Fruit fly (Drosophila melanogaster) whole organism, prepupa: ENCODE results near the gene CG6602.

Experiments
- Blimp-1 ChIP-seq: fragments of 200-800 bp; sonication (Bioruptor generic); optimal IDR thresholded peaks from 3 replicates; lab custom pipeline; 2017; ENCODE audit warnings: missing biosample characterization, missing genetic modification characterization, mild to moderate bottlenecking, moderate library complexity, missing genetic modification reagents
- CG10631 ChIP-seq: fragments of 200-800 bp; sonication (Bioruptor generic); optimal IDR thresholded peaks from 2 replicates; lab custom pipeline; 2016; ENCODE audit warnings: missing biosample characterization, missing genetic modification characterization
- CG10669 ChIP-seq: fragments of 200-800 bp; sonication (Bioruptor generic); optimal IDR thresholded peaks from 3 replicates; lab custom pipeline; 2018; ENCODE audit warnings: missing biosample characterization, mild to moderate bottlenecking, missing genetic modification characterization, moderate library complexity
- CG11762 ChIP-seq: fragments of 200-800 bp; sonication (Bioruptor generic); optimal IDR thresholded peaks from 3 replicates; lab custom pipeline; 2016; ENCODE audit warnings: missing biosample characterization, missing genetic modification characterization; ENCODE audit not compliant: insufficient read depth
- CG11902 ChIP-seq: fragments of 200-800 bp; sonication (Bioruptor generic); optimal IDR thresholded peaks from 3 replicates; lab custom pipeline; 2016; ENCODE audit warnings: missing biosample characterization, missing genetic modification characterization
- CG15336 ChIP-seq: fragments of 200-800 bp; sonication (Bioruptor generic); IDR thresholded peaks from 2 replicates; pipeline ENCODE4 v1.3.6; 2022; ENCODE audit warnings: missing biosample characterization, missing genetic modification characterization
- CG1621 ChIP-seq: fragments of 200-800 bp; sonication (Bioruptor generic); optimal IDR thresholded peaks from 3 replicates; lab custom pipeline; 2018; ENCODE audit warnings: missing biosample characterization, mild to moderate bottlenecking, missing genetic modification characterization
- CG16779 ChIP-seq: fragments of 200-800 bp; sonication (Bioruptor generic); optimal IDR thresholded peaks from 3 replicates; lab custom pipeline; 2017; ENCODE audit warnings: missing biosample characterization, mild to moderate bottlenecking, missing genetic modification characterization
- CG3032 ChIP-seq: fragments of 200-800 bp; optimal IDR thresholded peaks from 2 replicates; lab custom pipeline; 2019; ENCODE audit warnings: missing biosample characterization, mild to moderate bottlenecking, missing genetic modification characterization, moderate library complexity
- CG31627 ChIP-seq: fragments of 200-800 bp; sonication (Bioruptor generic); optimal IDR thresholded peaks from 3 replicates; lab custom pipeline; 2016; ENCODE audit warnings: missing biosample characterization, missing genetic modification characterization
- CG32006 ChIP-seq: fragments of 200-800 bp; sonication (Bioruptor generic); optimal IDR thresholded peaks from 3 replicates; lab custom pipeline; 2017; ENCODE audit warnings: missing biosample characterization, mild to moderate bottlenecking, missing genetic modification characterization
- CG34406 ChIP-seq: fragments of 200-800 bp; sonication (Bioruptor generic); optimal IDR thresholded peaks from 3 replicates; lab custom pipeline; 2016; ENCODE audit warnings: missing biosample characterization, missing genetic modification characterization
- CG3919 ChIP-seq: fragments of 200-800 bp; sonication (Bioruptor generic); optimal IDR thresholded peaks from 3 replicates; lab custom pipeline; 2016; ENCODE audit warnings: missing biosample characterization, missing genetic modification characterization
- CG4318 ChIP-seq: fragments of 200-800 bp; sonication (Bioruptor generic); optimal IDR thresholded peaks from 3 replicates; lab custom pipeline; 2017; ENCODE audit warnings: missing biosample characterization, mild to moderate bottlenecking, missing genetic modification characterization
- CG6163 ChIP-seq: fragments of 200-800 bp; sonication (Bioruptor generic); IDR thresholded peaks from 3 replicates; pipeline ENCODE4 v1.3.6; 2022; ENCODE audit warnings: missing biosample characterization, missing genetic modification characterization
- CG6276 ChIP-seq: fragments of 200-800 bp; sonication (Bioruptor generic); optimal IDR thresholded peaks from 2 replicates; lab custom pipeline; 2017; ENCODE audit warnings: missing biosample characterization, mild to moderate bottlenecking, missing genetic modification characterization
- CG6792 ChIP-seq: fragments of 200-800 bp; sonication (Bioruptor generic); optimal IDR thresholded peaks from 3 replicates; lab custom pipeline; 2016; ENCODE audit warnings: missing biosample characterization, missing genetic modification characterization
- CG6808 ChIP-seq: fragments of 200-800 bp; sonication (Bioruptor generic); optimal IDR thresholded peaks from 3 replicates; lab custom pipeline; 2017; ENCODE audit warnings: missing biosample characterization, missing genetic modification characterization, mild to moderate bottlenecking, moderate library complexity, missing genetic modification reagents
- CG6854 ChIP-seq: fragments of 200-800 bp; sonication (Bioruptor generic); optimal IDR thresholded peaks from 2 replicates; lab custom pipeline; 2017; ENCODE audit warnings: missing biosample characterization, mild to moderate bottlenecking, missing genetic modification characterization
- CG7368 ChIP-seq: fragments of 200-800 bp; sonication (Bioruptor generic); optimal IDR thresholded peaks from 3 replicates; lab custom pipeline; 2016; ENCODE audit warnings: missing biosample characterization, missing genetic modification characterization
- CG8319 ChIP-seq: fragments of 200-800 bp; sonication (Bioruptor generic); optimal IDR thresholded peaks from 3 replicates; lab custom pipeline; 2016; ENCODE audit warnings: missing biosample characterization, missing genetic modification characterization
- CG9139 ChIP-seq: fragments of 200-800 bp; sonication (Bioruptor generic); optimal IDR thresholded peaks from 3 replicates; lab custom pipeline; 2017; ENCODE audit warnings: missing biosample characterization, mild to moderate bottlenecking, missing genetic modification characterization
- Eip75B ChIP-seq: fragments of 200-800 bp; sonication (Bioruptor generic); optimal IDR thresholded peaks from 3 replicates; lab custom pipeline; 2016; ENCODE audit warnings: missing biosample characterization, missing genetic modification characterization
- Eip78C ChIP-seq: fragments of 200-800 bp; sonication (Bioruptor generic); peaks from one replicate; lab custom pipeline; 2016; ENCODE audit warnings: missing biosample characterization, missing genetic modification characterization
- Eip93F ChIP-seq: fragments of 200-800 bp; sonication (Bioruptor generic); optimal IDR thresholded peaks from 2 replicates; lab custom pipeline; 2016; ENCODE audit warnings: missing biosample characterization, mild to moderate bottlenecking, missing genetic modification characterization
- Ets21C ChIP-seq: fragments of 200-800 bp; sonication (Bioruptor generic); optimal IDR thresholded peaks from 3 replicates; lab custom pipeline; 2016; ENCODE audit warnings: missing biosample characterization, missing genetic modification characterization
- Ets96B ChIP-seq: fragments of 200-800 bp; optimal IDR thresholded peaks from 2 replicates; lab custom pipeline; 2019; ENCODE audit warnings: missing biosample characterization, mild to moderate bottlenecking, missing genetic modification characterization, moderate library complexity
- Gug ChIP-seq: fragments of 200-800 bp; sonication (Bioruptor generic); IDR thresholded peaks from 2 replicates; pipeline ENCODE4 v1.3.6; 2022; ENCODE audit warnings: missing biosample characterization, missing genetic modification characterization
- Hr39 ChIP-seq: fragments of 200-800 bp; sonication (Bioruptor generic); optimal IDR thresholded peaks from 2 replicates; lab custom pipeline; 2016; ENCODE audit warnings: missing biosample characterization, missing genetic modification characterization
- Hr4 ChIP-seq: fragments of 200-800 bp; sonication (Bioruptor generic); optimal IDR thresholded peaks from 3 replicates; lab custom pipeline; 2016; ENCODE audit warnings: missing biosample characterization, missing genetic modification characterization
- Lpt ChIP-seq: fragments of 200-800 bp; sonication (Bioruptor generic); optimal IDR thresholded peaks from 3 replicates; lab custom pipeline; 2016; ENCODE audit warnings: missing biosample characterization, missing genetic modification characterization
- Met ChIP-seq: fragments of 200-800 bp; sonication (Bioruptor generic); optimal IDR thresholded peaks from 3 replicates; lab custom pipeline; 2016; ENCODE audit warnings: missing biosample characterization, missing genetic modification characterization
- OdsH ChIP-seq: fragments of 200-800 bp; sonication (Bioruptor generic); optimal IDR thresholded peaks from 3 replicates; lab custom pipeline; 2016; ENCODE audit warnings: missing biosample characterization, missing genetic modification characterization
- Smox ChIP-seq: fragments of 200-800 bp; sonication (Bioruptor generic); optimal IDR thresholded peaks from 3 replicates; lab custom pipeline; 2016; ENCODE audit warnings: missing biosample characterization, missing genetic modification characterization
- Sox102F ChIP-seq: fragments of 200-800 bp; sonication (Bioruptor generic); optimal IDR thresholded peaks from 2 replicates; lab custom pipeline; 2016; ENCODE audit warnings: missing biosample characterization, mild to moderate bottlenecking, missing genetic modification characterization
- Sox14 ChIP-seq: fragments of 200-800 bp; sonication (Bioruptor generic); optimal IDR thresholded peaks from 3 replicates; lab custom pipeline; 2016; ENCODE audit warnings: missing biosample characterization, missing genetic modification characterization
- achi ChIP-seq: fragments of 200-800 bp; sonication (Bioruptor generic); optimal IDR thresholded peaks from 3 replicates; lab custom pipeline; 2016; ENCODE audit warnings: missing biosample characterization, missing genetic modification characterization
- acj6 ChIP-seq: fragments of 200-800 bp; sonication (Bioruptor generic); optimal IDR thresholded peaks from 3 replicates; lab custom pipeline; 2016; ENCODE audit warnings: missing biosample characterization, missing genetic modification characterization
- cyc ChIP-seq: fragments of 200-800 bp; sonication (Bioruptor generic); optimal IDR thresholded peaks from 3 replicates; lab custom pipeline; 2016; ENCODE audit warnings: missing biosample characterization, missing genetic modification characterization
- dac ChIP-seq: fragments of 200-800 bp; sonication (Bioruptor generic); optimal IDR thresholded peaks from 2 replicates; lab custom pipeline; 2017; ENCODE audit warnings: missing biosample characterization, mild to moderate bottlenecking, missing genetic modification characterization
- dsx ChIP-seq: fragments of 200-800 bp; optimal IDR thresholded peaks from 3 replicates; lab custom pipeline; 2019; ENCODE audit warnings: missing biosample characterization, mild to moderate bottlenecking, missing genetic modification characterization, moderate library complexity; ENCODE audit not compliant: poor library complexity, severe bottlenecking
- eg ChIP-seq: fragments of 200-800 bp; sonication (Bioruptor generic); IDR thresholded peaks from 3 replicates; pipeline ENCODE4 v1.3.6; 2022; ENCODE audit warnings: missing biosample characterization, missing genetic modification characterization
- esn ChIP-seq: fragments of 200-800 bp; sonication (Bioruptor generic); optimal IDR thresholded peaks from 2 replicates; lab custom pipeline; 2016; ENCODE audit warnings: missing biosample characterization, mild to moderate bottlenecking, missing genetic modification characterization, moderate library complexity
- fd59A ChIP-seq: fragments of 200-800 bp; sonication (Bioruptor generic); optimal IDR thresholded peaks from 2 replicates; lab custom pipeline; 2017; ENCODE audit warnings: missing biosample characterization, mild to moderate bottlenecking, missing genetic modification characterization, missing genetic modification reagents
- fd85E ChIP-seq: fragments of 200-800 bp; sonication (Bioruptor generic); optimal IDR thresholded peaks from 3 replicates; lab custom pipeline; 2016; ENCODE audit warnings: missing biosample characterization, missing genetic modification characterization
- fkh ChIP-seq: fragments of 200-800 bp; sonication (Bioruptor generic); optimal IDR thresholded peaks from 3 replicates; lab custom pipeline; 2017; ENCODE audit warnings: missing biosample characterization, mild to moderate bottlenecking, missing genetic modification characterization, moderate library complexity
- net ChIP-seq: fragments of 200-800 bp; sonication (Bioruptor generic); optimal IDR thresholded peaks from 3 replicates; lab custom pipeline; 2016; ENCODE audit warnings: missing biosample characterization, missing genetic modification characterization
- pdm3 ChIP-seq: fragments of 200-800 bp; sonication (Bioruptor generic); optimal IDR thresholded peaks from 3 replicates; lab custom pipeline; 2016; ENCODE audit warnings: missing biosample characterization, missing genetic modification characterization
- ss ChIP-seq, 2 experiments: fragments of 200-800 bp; sonication (Bioruptor generic); optimal IDR thresholded peaks; 2 replicates in 1 of 2; 3 replicates in 1 of 2; lab custom pipeline; 2017 to 2018; ENCODE audit warnings: mild to moderate bottlenecking in 2 of 2, missing biosample characterization in 2 of 2, missing genetic modification characterization in 2 of 2, moderate library complexity in 1 of 2
- svp ChIP-seq: fragments of 200-800 bp; sonication (Bioruptor generic); peaks from one replicate; lab custom pipeline; 2016; ENCODE audit warnings: missing biosample characterization, missing genetic modification characterization
- topi ChIP-seq: fragments of 200-800 bp; sonication (Bioruptor generic); optimal IDR thresholded peaks from 3 replicates; lab custom pipeline; 2016; ENCODE audit warnings: missing biosample characterization, missing genetic modification characterization
- vri ChIP-seq: fragments of 200-800 bp; sonication (Bioruptor generic); optimal IDR thresholded peaks from 3 replicates; lab custom pipeline; 2016; ENCODE audit warnings: missing biosample characterization, mild to moderate bottlenecking, missing genetic modification characterization

Gene CG6602

DNA sequence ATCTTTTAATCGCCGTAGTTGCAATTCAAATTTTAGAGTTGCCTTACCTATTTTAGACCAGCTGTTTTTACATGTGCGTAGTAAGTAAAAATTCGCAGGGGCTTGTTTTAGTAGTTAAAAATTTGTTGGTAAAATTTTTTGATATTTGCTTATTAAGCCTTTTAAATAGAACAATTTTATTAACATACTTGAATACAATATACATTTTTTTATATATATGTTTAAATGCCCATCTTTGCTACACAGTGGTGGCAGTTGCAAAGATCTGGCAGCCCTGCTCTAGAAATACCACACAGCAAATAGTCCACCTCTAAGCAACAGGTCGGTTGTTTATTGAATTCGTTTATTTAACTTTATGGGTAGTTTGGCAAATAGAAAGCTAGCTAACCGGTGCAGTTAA lies 22.8 kb downstream of the CG6602 start, which contains the start of the genes CG10467 and loj:
Gene CG10467 (minus strand): TSS at position 51 of the 400 bp plus-strand sequence.
Gene loj (plus strand): TSS at position 291 of the 400 bp plus-strand sequence.
- TF ChIP-seq svp (GFP tag; lab: Kevin White, UChicago) (peak; percentile 88), CG6792 (GFP tag; lab: Kevin White, UChicago) (peak; percentile 83), CG16779 (tag; lab: Kevin White, UChicago) (no peak), fkh (GFP tag; lab: Kevin White, UChicago) (peak; percentile 83), Eip78C (peak; percentile 94), OdsH (GFP tag; lab: Kevin White, UChicago) (peak; percentile 96), CG31627 (GFP tag; lab: Kevin White, UChicago) (peak; percentile 92), Sox14 (GFP tag; lab: Kevin White, UChicago) (peak; percentile 81), Ets96B (tag; lab: Kevin White, UChicago) (peak; percentile 89), CG1621 (peak; percentile 76), eg (peak; percentile 94), CG6276 (GFP tag; lab: Kevin White, UChicago) (peak; percentile 52), achi (GFP tag; lab: Kevin White, UChicago) (peak; percentile 91), CG10669 (GFP tag; lab: Kevin White, UChicago) (peak; percentile 89), Lpt (GFP tag; lab: Kevin White, UChicago) (peak; percentile 82), Blimp-1 (GFP tag; lab: Kevin White, UChicago) (peak; percentile 65), CG7368 (GFP tag; lab: Kevin White, UChicago) (peak; percentile 84), topi (GFP tag; lab: Kevin White, UChicago) (peak; percentile 80), fd85E (GFP tag; lab: Kevin White, UChicago) (peak; percentile 40), CG32006 (GFP tag; lab: Kevin White, UChicago) (peak; percentile 92), Eip75B (peak; percentile 65), Met (GFP tag; lab: Kevin White, UChicago) (peak; percentile 87), Ets21C (GFP tag; lab: Kevin White, UChicago) (peak; percentile 85), pdm3 (GFP tag; lab: Kevin White, UChicago) (peak; percentile 92), CG4318 (peak; percentile 92), CG3032 (peak; percentile 92), net (GFP tag; lab: Kevin White, UChicago) (peak; percentile 87), Hr4 (peak; percentile 90), acj6 (GFP tag; lab: Kevin White, UChicago) (peak; percentile 94), Gug (GFP tag; lab: Robert Waterston, UW) (peak; percentile 91), dsx (GFP tag; lab: Kevin White, UChicago) (peak; percentile 82), esn (peak; percentile 89), CG6163 (GFP tag; lab: Robert Waterston, UW) (peak; percentile 94), CG8319 (GFP tag; lab: Kevin White, UChicago) (peak; percentile 85), CG34406 (GFP tag; lab: Kevin White, UChicago) (peak; percentile 90), CG3919 (GFP tag; lab: Kevin White, UChicago) (peak; percentile 91), fd59A (GFP tag; lab: Kevin White, UChicago) (peak; percentile 80), ss (GFP tag; optimal IDR thresholded peaks at IDR 0.05; lab: Kevin White, UChicago) (peak in 1 of 2 experiments; percentile 53), dac (peak; percentile 78), CG6854 (GFP tag; lab: Kevin White, UChicago) (no peak), CG6808 (GFP tag; lab: Kevin White, UChicago) (peak; percentile 75), Smox (peak; percentile 85), Hr39 (GFP tag; lab: Kevin White, UChicago) (peak; percentile 92), vri (GFP tag; lab: Kevin White, UChicago) (peak; percentile 68), CG15336 (no peak; the same call in 1 of the 2 replicates), Sox102F (GFP tag; lab: Kevin White, UChicago) (peak; percentile 82), CG11902 (GFP tag; lab: Kevin White, UChicago) (peak; percentile 95), CG9139 (GFP tag; lab: Kevin White, UChicago) (peak; percentile 22), Eip93F (GFP tag; lab: Kevin White, UChicago) (peak; percentile 22), cyc (GFP tag; lab: Kevin White, UChicago) (peak; percentile 93), CG10631 (peak; percentile 96), CG11762 (GFP tag; lab: Kevin White, UChicago) (peak; percentile 80)
